Worm (Caenorhabditis elegans): ENCODE measurements around the gene C29F5.8.
A peak's percentile ranks its signal among the peaks of the same experiment; 100 is the strongest.

The C29F5.8 gene

ce11 chrII:6335358-6335757 is 29.1 kb downstream of the C29F5.8 start, which contains the start of gene C32D5.14:
C32D5.14 (plus strand) TSS chrII:6335488.
- no peak for TF ChIP-seq lsy-2 (tag; optimal IDR thresholded peaks at IDR 0.05)
- no peak for TF ChIP-seq mls-2 (tag; optimal IDR thresholded peaks at IDR 0.05)
- TF ChIP-seq unc-120 (tag; optimal IDR thresholded peaks at IDR 0.05; ENCODE audit: poor library complexity, severe bottlenecking): no peak
- no peak for TF ChIP-seq sptf-1 (tag; optimal IDR thresholded peaks at IDR 0.05)
- TF ChIP-seq unc-62 (GFP tag; optimal IDR thresholded peaks at IDR 0.05): no peak
- TF ChIP-seq zip-8 (tag; optimal IDR thresholded peaks at IDR 0.05): no peak
- no peak for TF ChIP-seq nhr-28 (tag; optimal IDR thresholded peaks at IDR 0.05)
- no peak for TF ChIP-seq lin-13 (tag; optimal IDR thresholded peaks at IDR 0.05)
- no peak for TF ChIP-seq nhr-76 (tag; optimal IDR thresholded peaks at IDR 0.05)

- TF ChIP-seq nhr-76 (tag; optimal IDR thresholded peaks at IDR 0.05): no peak
- no peak for TF ChIP-seq lin-13 (tag; optimal IDR thresholded peaks at IDR 0.05)
- no peak for TF ChIP-seq bed-3 (GFP tag; optimal IDR thresholded peaks at IDR 0.05)
- TF ChIP-seq ceh-39 (tag; optimal IDR thresholded peaks at IDR 0.05): no peak
- no peak for TF ChIP-seq mab-5 (tag; optimal IDR thresholded peaks at IDR 0.05)
Observed at ce11 chrII:6339511-6339910, 33.3 kb downstream of the C29F5.8 start.

- TF ChIP-seq nhr-2 (tag; optimal IDR thresholded peaks at IDR 0.05) (no peak), unc-62 (GFP tag; optimal IDR thresholded peaks at IDR 0.05) (no peak), sptf-1 (tag; optimal IDR thresholded peaks at IDR 0.05) (no peak), ham-2 (GFP tag; optimal IDR thresholded peaks at IDR 0.05) (no peak), cnd-1 (tag; optimal IDR thresholded peaks at IDR 0.05) (no peak), nhr-76 (tag; optimal IDR thresholded peaks at IDR 0.05) (no peak), hlh-1 (tag; optimal IDR thresholded peaks at IDR 0.05) (no peak), drap-1 (GFP tag; optimal IDR thresholded peaks at IDR 0.05) (no peak), mab-5 (tag; optimal IDR thresholded peaks at IDR 0.05) (no peak), ces-1 (GFP tag; optimal IDR thresholded peaks at IDR 0.05) (no peak)
Observed at ce11 chrII:6339948-6340347, 33.7 kb downstream of the C29F5.8 start, which contains the start of gene C32D5.7. C32D5.7 (minus strand) TSS chrII:6340048.

ce11 chrII:6341076-6341475 is 34.9 kb downstream of the C29F5.8 start:
- TF ChIP-seq elt-3 (tag; optimal IDR thresholded peaks at IDR 0.05): no peak
- TF ChIP-seq lin-32 (GFP tag; optimal IDR thresholded peaks at IDR 0.05): no peak
- no peak for TF ChIP-seq nhr-2 (tag; optimal IDR thresholded peaks at IDR 0.05)
- no peak for TF ChIP-seq unc-39 (tag; optimal IDR thresholded peaks at IDR 0.05)
- no peak for TF ChIP-seq M03D4.4 (tag; optimal IDR thresholded peaks at IDR 0.05)
- TF ChIP-seq mab-5 (tag; optimal IDR thresholded peaks at IDR 0.05): no peak
- TF ChIP-seq lin-13 (tag; optimal IDR thresholded peaks at IDR 0.05): no peak
- no peak for TF ChIP-seq sem-2 (GFP tag; optimal IDR thresholded peaks at IDR 0.05)
- TF ChIP-seq bed-3 (GFP tag; optimal IDR thresholded peaks at IDR 0.05): no peak
- TF ChIP-seq ceh-83 (GFP tag; optimal IDR thresholded peaks at IDR 0.05): no peak
- no peak for TF ChIP-seq nhr-76 (tag; optimal IDR thresholded peaks at IDR 0.05)
- TF ChIP-seq unc-120 (tag; optimal IDR thresholded peaks at IDR 0.05; ENCODE audit: poor library complexity, severe bottlenecking): no peak
- no peak for TF ChIP-seq elt-1 (tag; optimal IDR thresholded peaks at IDR 0.05; ENCODE audit: borderline replicate concordance, insufficient read depth)
- TF ChIP-seq mep-1 (tag; optimal IDR thresholded peaks at IDR 0.05): no peak
- no peak for TF ChIP-seq ztf-11 (tag; optimal IDR thresholded peaks at IDR 0.05)
- no peak for TF ChIP-seq blmp-1 (tag; optimal IDR thresholded peaks at IDR 0.05)
- no peak for TF ChIP-seq ces-1 (GFP tag; optimal IDR thresholded peaks at IDR 0.05)
- no peak for TF ChIP-seq hlh-1 (tag; optimal IDR thresholded peaks at IDR 0.05)
- TF ChIP-seq unc-62 (GFP tag; optimal IDR thresholded peaks at IDR 0.05): no peak
- TF ChIP-seq nhr-28 (tag; optimal IDR thresholded peaks at IDR 0.05): no peak

- TF ChIP-seq mab-5 (tag; optimal IDR thresholded peaks at IDR 0.05): no peak
- TF ChIP-seq ham-2 (GFP tag; optimal IDR thresholded peaks at IDR 0.05): no peak
- TF ChIP-seq snpc-4 (tag; optimal IDR thresholded peaks at IDR 0.05): no peak
- no peak for TF ChIP-seq elt-3 (tag; optimal IDR thresholded peaks at IDR 0.05)
- TF ChIP-seq ceh-39 (tag; optimal IDR thresholded peaks at IDR 0.05): no peak
- no peak for TF ChIP-seq sem-2 (GFP tag; optimal IDR thresholded peaks at IDR 0.05)
Observed at ce11 chrII:6342455-6342854, 36.2 kb downstream of the C29F5.8 start.

- TF ChIP-seq elt-3 (tag; optimal IDR thresholded peaks at IDR 0.05): no peak
- TF ChIP-seq nhr-237 (tag; optimal IDR thresholded peaks at IDR 0.05): peak; percentile 42
Observed at ce11 chrII:6343893-6344292, 37.7 kb downstream of the C29F5.8 start, which contains the start of gene txt-18. txt-18 (plus strand) TSS chrII:6344072.
